Worm (Caenorhabditis elegans) whole organism, L2 larva: ENCODE measurements around the gene R05F9.11.

Experiments
- C34F6.9 ChIP-seq: fragments of 150-350 bp; optimal IDR thresholded peaks from 2 replicates; lab custom pipeline; 2014; ENCODE audit warnings: missing biosample characterization, missing genetic modification characterization
- F13H6.1 ChIP-seq: sonication (generic microtip); optimal IDR thresholded peaks from 2 replicates; lab custom pipeline; 2016; ENCODE audit warnings: missing genetic modification characterization, missing compliant biosample characterization
- Y55F3AM.14 ChIP-seq: fragments of 200-800 bp; sonication (Bioruptor generic); optimal IDR thresholded peaks from 2 replicates; lab custom pipeline; 2018; ENCODE audit warnings: mild to moderate bottlenecking, missing genetic modification characterization, missing compliant biosample characterization
- alr-1 ChIP-seq: fragments of 150-350 bp; optimal IDR thresholded peaks from 2 replicates; lab custom pipeline; 2014; ENCODE audit warnings: missing biosample characterization, missing genetic modification characterization
- ama-1 ChIP-seq: fragments of 150-350 bp; optimal IDR thresholded peaks from 2 replicates; lab custom pipeline; 2018; ENCODE audit warnings: inconsistent platforms
- ceh-16 ChIP-seq: fragments of 150-350 bp; optimal IDR thresholded peaks from 2 replicates; lab custom pipeline; 2014; ENCODE audit warnings: missing biosample characterization, missing genetic modification characterization
- crh-2 ChIP-seq: sonication (generic microtip); optimal IDR thresholded peaks from 2 replicates; lab custom pipeline; 2017; ENCODE audit warnings: missing biosample characterization, missing genetic modification characterization
- dmd-4 ChIP-seq: sonication (generic microtip); optimal IDR thresholded peaks from 2 replicates; lab custom pipeline; 2017; ENCODE audit warnings: missing biosample characterization, missing genetic modification characterization
- elt-3 ChIP-seq: sonication (generic microtip); optimal IDR thresholded peaks from 2 replicates; lab custom pipeline; 2017; ENCODE audit warnings: missing biosample characterization, missing genetic modification characterization
- fos-1 ChIP-seq: fragments of 150-350 bp; optimal IDR thresholded peaks from 2 replicates; lab custom pipeline; 2014; ENCODE audit warnings: missing biosample characterization, missing genetic modification characterization
- gmeb-1 ChIP-seq: fragments of 150-350 bp; optimal IDR thresholded peaks from 2 replicates; lab custom pipeline; 2014; ENCODE audit warnings: missing biosample characterization, missing genetic modification characterization
- lin-11 ChIP-seq: fragments of 150-350 bp; sonication (generic microtip); optimal IDR thresholded peaks from 2 replicates; lab custom pipeline; 2014; ENCODE audit warnings: missing biosample characterization, missing genetic modification characterization, inconsistent platforms, mixed read lengths
- lin-13 ChIP-seq: fragments of 150-350 bp; optimal IDR thresholded peaks from 2 replicates; lab custom pipeline; 2014; ENCODE audit warnings: missing biosample characterization, missing genetic modification reagents, missing genetic modification characterization
- lsy-2 ChIP-seq, 2 experiments: fragments of 150-350 bp in 1 of 2; sonication (generic microtip) in 1 of 2; optimal IDR thresholded peaks; 2 replicates each; lab custom pipeline; 2014 to 2017; ENCODE audit warnings: missing biosample characterization in 2 of 2, missing genetic modification characterization in 2 of 2
- mdl-1 ChIP-seq, 2 experiments: fragments of 150-350 bp in 1 of 2; sonication (generic microtip) in 1 of 2; optimal IDR thresholded peaks; 2 replicates each; lab custom pipeline; 2017; ENCODE audit warnings: missing biosample characterization in 2 of 2, missing genetic modification characterization in 2 of 2
- nhr-11 ChIP-seq: fragments of 150-350 bp; optimal IDR thresholded peaks from 2 replicates; lab custom pipeline; 2014; ENCODE audit warnings: missing biosample characterization, missing genetic modification characterization
- nhr-12 ChIP-seq: fragments of 150-350 bp; optimal IDR thresholded peaks from 2 replicates; lab custom pipeline; 2014; ENCODE audit warnings: missing biosample characterization, missing genetic modification characterization
- nhr-129 ChIP-seq: fragments of 150-350 bp; optimal IDR thresholded peaks from 2 replicates; lab custom pipeline; 2014; ENCODE audit warnings: missing biosample characterization, missing genetic modification characterization
- nhr-25 ChIP-seq: fragments of 150-350 bp; sonication (generic microtip); optimal IDR thresholded peaks from 3 replicates; lab custom pipeline; 2014; ENCODE audit warnings: missing biosample characterization, missing genetic modification characterization
- nhr-77 ChIP-seq: fragments of 150-350 bp; optimal IDR thresholded peaks from 2 replicates; lab custom pipeline; 2014; ENCODE audit warnings: missing biosample characterization, missing genetic modification characterization
- sem-4 ChIP-seq: fragments of 150-350 bp; optimal IDR thresholded peaks from 2 replicates; lab custom pipeline; 2014; ENCODE audit warnings: missing biosample characterization, missing genetic modification reagents, missing genetic modification characterization
- skn-1 ChIP-seq: sonication (generic microtip); optimal IDR thresholded peaks from 2 replicates; lab custom pipeline; 2017; ENCODE audit warnings: missing biosample characterization, missing genetic modification characterization
- sma-3 ChIP-seq: sonication (generic microtip); optimal IDR thresholded peaks from 2 replicates; lab custom pipeline; 2016; ENCODE audit warnings: missing genetic modification reagents, missing genetic modification characterization, missing compliant biosample characterization
- sma-9 ChIP-seq, 2 experiments: fragments of 150-350 bp in 1 of 2; sonication (generic microtip) in 1 of 2; optimal IDR thresholded peaks; 2 replicates each; lab custom pipeline; 2014 to 2016; ENCODE audit warnings: missing genetic modification characterization in 2 of 2, mild to moderate bottlenecking in 1 of 2, missing biosample characterization in 1 of 2, missing compliant biosample characterization in 1 of 2, missing genetic modification reagents in 1 of 2, moderate library complexity in 1 of 2
- snpc-4 ChIP-seq: fragments of 150-350 bp; optimal IDR thresholded peaks from 2 replicates; lab custom pipeline; 2014; ENCODE audit warnings: missing biosample characterization, missing genetic modification characterization
- unc-39 ChIP-seq: fragments of 150-350 bp; optimal IDR thresholded peaks from 2 replicates; lab custom pipeline; 2014; ENCODE audit warnings: missing biosample characterization, missing genetic modification characterization
- unc-55 ChIP-seq: fragments of 150-350 bp; sonication (generic microtip); optimal IDR thresholded peaks from 3 replicates; lab custom pipeline; 2014; ENCODE audit warnings: missing biosample characterization, missing genetic modification reagents, missing genetic modification characterization
- ztf-11 ChIP-seq: sonication (generic microtip); optimal IDR thresholded peaks from 2 replicates; lab custom pipeline; 2017; ENCODE audit warnings: missing biosample characterization, missing genetic modification characterization

R05F9.11 gene

DNA sequence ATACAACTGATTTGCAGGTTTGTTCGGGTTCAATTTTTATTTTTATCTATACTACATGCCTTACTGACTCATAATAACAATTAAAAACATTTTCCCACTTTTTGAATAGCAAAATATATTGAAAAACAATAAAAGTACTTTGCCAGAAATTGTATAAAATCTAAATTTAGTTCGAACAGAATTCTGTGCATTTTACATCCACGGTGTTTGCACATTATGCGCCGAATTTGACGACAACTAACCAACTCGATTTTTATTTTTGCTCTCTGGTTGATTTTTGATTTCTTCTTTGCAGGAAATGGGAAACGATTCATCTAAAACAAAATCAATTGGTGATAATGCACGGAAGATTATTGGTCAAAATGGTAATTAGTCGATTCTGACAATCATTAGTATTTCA lies 32.8 kb upstream of the R05F9.11 start:
- TF ChIP-seq lsy-2 (tag; optimal IDR thresholded peaks at IDR 0.05; lab: Kevin White, UChicago): peak in 1 of 2 experiments; percentile 13
- TF ChIP-seq lin-13: peak; percentile 42
- TF ChIP-seq dmd-4 (tag; lab: Kevin White, UChicago): no peak
- TF ChIP-seq unc-55: peak; percentile 31
- peak; percentile 25 for TF ChIP-seq crh-2 (tag; lab: Kevin White, UChicago)
- TF ChIP-seq C34F6.9: peak; percentile 19
- no peak for TF ChIP-seq ama-1 (lab: Kevin White, UChicago)
- no peak for TF ChIP-seq nhr-25 (tag; lab: Kevin White, UChicago)
- TF ChIP-seq mdl-1 (tag; optimal IDR thresholded peaks at IDR 0.05; lab: Kevin White, UChicago): no peak
- TF ChIP-seq nhr-129 (tag; lab: Kevin White, UChicago): peak; percentile 18
- TF ChIP-seq, all 48 proteins: peak for 6

DNA sequence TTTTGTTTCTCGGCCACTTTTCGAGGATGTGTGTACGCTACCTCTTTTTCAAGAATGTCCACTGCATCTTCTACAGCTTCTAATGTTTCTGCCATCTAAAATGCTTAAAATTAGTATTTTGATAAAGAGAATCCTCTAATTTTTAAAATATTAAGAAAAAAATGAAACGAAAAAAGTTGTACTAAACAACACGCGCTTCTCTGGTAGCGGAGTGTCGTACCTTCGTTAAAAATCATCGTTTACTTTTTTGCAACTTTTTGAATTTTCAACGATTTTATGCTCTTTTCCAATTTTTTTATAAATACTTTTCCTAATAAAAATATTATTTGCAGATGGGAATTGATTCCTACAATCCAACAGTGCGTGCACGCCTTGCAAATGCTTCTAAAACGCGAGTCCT lies 31.7 kb upstream of the R05F9.11 start, which contains the start of the genes gldi-11 and ZK546.2:
Gene gldi-11, minus strand, starts transcription at position 95 of the 400 bp plus-strand sequence.
Gene ZK546.2, plus strand, starts transcription at position 333 of the 400 bp plus-strand sequence.
- TF ChIP-seq unc-55: peak; percentile 27
- no peak for TF ChIP-seq elt-3 (tag; lab: Kevin White, UChicago)
- no peak for TF ChIP-seq sem-4 (tag; lab: Kevin White, UChicago)
- TF ChIP-seq C34F6.9: peak; percentile 39
- peak; percentile 49 for TF ChIP-seq ama-1 (lab: Kevin White, UChicago)
- TF ChIP-seq ztf-11 (tag; lab: Kevin White, UChicago): no peak
- no peak for TF ChIP-seq unc-39 (tag; lab: Kevin White, UChicago)
- peak in 1 of 2 experiments; percentile 29 for TF ChIP-seq lsy-2 (tag; optimal IDR thresholded peaks at IDR 0.05; lab: Kevin White, UChicago)
- TF ChIP-seq nhr-25 (tag; lab: Kevin White, UChicago): no peak
- TF ChIP-seq nhr-77 (tag; lab: Kevin White, UChicago): no peak
- no peak for TF ChIP-seq nhr-12 (tag; lab: Kevin White, UChicago)
- TF ChIP-seq alr-1: no peak

DNA sequence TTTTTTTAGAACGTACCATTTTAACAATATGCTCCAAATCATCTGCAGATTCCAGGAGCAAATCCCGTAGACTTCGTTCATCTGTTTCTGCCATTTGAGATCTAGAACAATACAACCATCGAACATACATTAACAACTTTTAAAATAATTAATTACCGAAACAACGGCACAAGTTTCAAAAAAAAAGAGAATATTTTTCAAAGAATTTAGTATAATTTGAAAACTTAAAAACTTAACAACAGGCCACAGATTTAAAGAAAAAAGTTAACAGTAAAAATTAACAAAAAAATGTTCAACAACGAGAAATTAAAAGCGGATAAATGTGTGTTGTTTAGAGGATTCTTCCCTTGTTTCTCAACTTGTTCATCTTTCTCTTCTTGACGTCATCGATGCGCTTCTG lies 29.8 kb upstream of the R05F9.11 start, which contains the start of gene mdt-4:
Gene mdt-4, minus strand, starts transcription at position 101 of the 400 bp plus-strand sequence.
- TF ChIP-seq lsy-2 (tag; optimal IDR thresholded peaks at IDR 0.05; lab: Kevin White, UChicago) (no peak), nhr-129 (tag; lab: Kevin White, UChicago) (no peak), sma-3 (GFP tag; lab: Kevin White, UChicago) (no peak), lin-13 (no peak)
- TF ChIP-seq, all 48 proteins: peak for 0

- peak; percentile 75 for TF ChIP-seq fos-1 (tag; lab: Kevin White, UChicago)
- peak; percentile 7 for TF ChIP-seq gmeb-1 (tag; lab: Kevin White, UChicago)
- TF ChIP-seq sma-9 (GFP tag; optimal IDR thresholded peaks at IDR 0.05; lab: Kevin White, UChicago): peak; percentile 40
- no peak for TF ChIP-seq sma-9 (tag; optimal IDR thresholded peaks at IDR 0.05; lab: Kevin White, UChicago)
- TF ChIP-seq lin-11 (tag; lab: Kevin White, UChicago): no peak
- peak; percentile 19 for TF ChIP-seq crh-2 (tag; lab: Kevin White, UChicago)
Observed at ce11 chrII:4942829-4943228, 28.8 kb upstream of the R05F9.11 start.

- TF ChIP-seq ama-1 (lab: Kevin White, UChicago): peak; percentile 31
- no peak for TF ChIP-seq snpc-4 (tag; lab: Kevin White, UChicago)
- peak; percentile 6 for TF ChIP-seq fos-1 (tag; lab: Kevin White, UChicago)
- no peak for TF ChIP-seq skn-1 (tag; lab: Kevin White, UChicago)
- TF ChIP-seq Y55F3AM.14 (GFP tag; lab: Kevin White, UChicago): peak; percentile 19
- no peak for TF ChIP-seq nhr-11
- peak; percentile 72 for TF ChIP-seq nhr-129 (tag; lab: Kevin White, UChicago)
- TF ChIP-seq ceh-16 (tag; lab: Kevin White, UChicago): no peak
- TF ChIP-seq C34F6.9: peak; percentile 27
- TF ChIP-seq elt-3 (tag; lab: Kevin White, UChicago): no peak
- peak; percentile 7 for TF ChIP-seq unc-55
- TF ChIP-seq lin-11 (tag; lab: Kevin White, UChicago): peak; percentile 27
- peak; percentile 34 for TF ChIP-seq sma-9 (GFP tag; optimal IDR thresholded peaks at IDR 0.05; lab: Kevin White, UChicago)
- no peak for TF ChIP-seq sma-9 (tag; optimal IDR thresholded peaks at IDR 0.05; lab: Kevin White, UChicago)
- TF ChIP-seq F13H6.1: peak; percentile 27
- TF ChIP-seq gmeb-1 (tag; lab: Kevin White, UChicago): peak; percentile 22
- TF ChIP-seq sma-3 (GFP tag; lab: Kevin White, UChicago): peak; percentile 52
- peak in 1 of 2 experiments; percentile 13 for TF ChIP-seq lsy-2 (tag; optimal IDR thresholded peaks at IDR 0.05; lab: Kevin White, UChicago)
Observed at ce11 chrII:4942397-4942796, 28.4 kb upstream of the R05F9.11 start.
